Worm (Caenorhabditis elegans): ENCODE results near the gene F08F3.4.

DNA sequence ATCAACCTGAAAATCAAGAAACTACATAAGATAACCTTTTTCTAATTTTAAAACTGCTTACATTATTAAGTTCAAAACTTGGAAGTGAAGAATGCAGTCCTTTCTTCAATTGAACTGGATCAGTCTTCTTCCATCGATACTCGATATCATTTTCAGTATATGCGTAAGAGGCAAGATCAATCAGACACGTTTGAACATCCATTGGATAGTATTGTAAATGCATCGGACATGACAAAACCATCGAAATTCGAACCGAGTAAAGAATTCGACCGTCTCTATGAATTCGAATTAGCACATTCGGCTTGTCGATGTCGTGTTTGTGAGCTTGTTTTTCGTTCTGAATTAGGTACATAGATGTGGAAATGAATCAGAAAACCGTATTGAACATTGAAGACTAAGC lies 40.0 kb downstream of the F08F3.4 start:
- TF ChIP-seq ama-1 (optimal IDR thresholded peaks at IDR 0.05) (no peak), lin-13 (GFP tag; optimal IDR thresholded peaks at IDR 0.05) (no peak), lin-39 (tag; optimal IDR thresholded peaks at IDR 0.05) (no peak), ztf-4 (tag; optimal IDR thresholded peaks at IDR 0.05) (no peak)
